Fruit fly (Drosophila melanogaster) whole organism, embryonic: ENCODE data around the gene Mon1.

Experiments
- Bdp1 ChIP-seq: fragments of 200-800 bp; sonication (Bioruptor generic); optimal IDR thresholded peaks from 3 replicates; lab custom pipeline; 2016; ENCODE audit warnings: missing biosample characterization, missing genetic modification characterization
- BtbVII ChIP-seq: fragments of 200-800 bp; sonication (Bioruptor generic); optimal IDR thresholded peaks from 3 replicates; lab custom pipeline; 2017; ENCODE audit warnings: missing biosample characterization, mild to moderate bottlenecking, missing genetic modification characterization
- CG11085 ChIP-seq: fragments of 200-800 bp; sonication (Bioruptor generic); IDR thresholded peaks from 2 replicates; pipeline ENCODE4 v1.3.6; 2022; ENCODE audit warnings: missing biosample characterization, missing genetic modification characterization
- CG11093 ChIP-seq: fragments of 200-800 bp; sonication (Bioruptor generic); IDR thresholded peaks from 3 replicates; pipeline ENCODE4 v1.3.6; 2022; ENCODE audit warnings: missing biosample characterization, missing genetic modification characterization
- CG11695 ChIP-seq: fragments of 200-800 bp; sonication (Bioruptor generic); IDR thresholded peaks from 3 replicates; pipeline ENCODE4 v1.3.6; 2022; ENCODE audit warnings: missing biosample characterization, missing genetic modification characterization
- CG13894 ChIP-seq: fragments of 200-800 bp; sonication (Bioruptor generic); optimal IDR thresholded peaks from 3 replicates; lab custom pipeline; 2018; ENCODE audit warnings: missing biosample characterization, mild to moderate bottlenecking, missing genetic modification characterization, moderate library complexity
- CG17328 ChIP-seq: fragments of 200-800 bp; sonication (Bioruptor generic); IDR thresholded peaks from 2 replicates; pipeline ENCODE4 v1.3.6; 2022; ENCODE audit warnings: missing biosample characterization, missing genetic modification characterization
- CG18764 ChIP-seq: fragments of 200-800 bp; sonication (Bioruptor generic); optimal IDR thresholded peaks from 3 replicates; lab custom pipeline; 2016; ENCODE audit warnings: missing biosample characterization, missing genetic modification characterization
- CG2712 ChIP-seq: fragments of 200-800 bp; optimal IDR thresholded peaks from 3 replicates; lab custom pipeline; 2019; ENCODE audit warnings: missing biosample characterization, mild to moderate bottlenecking, missing genetic modification characterization, moderate library complexity
- CG2889 ChIP-seq: fragments of 200-800 bp; sonication (Bioruptor generic); IDR thresholded peaks from 3 replicates; pipeline ENCODE4 v1.3.6; 2022; ENCODE audit warnings: missing biosample characterization, missing genetic modification characterization
- CG33213 ChIP-seq: fragments of 200-800 bp; sonication (Bioruptor generic); optimal IDR thresholded peaks from 3 replicates; lab custom pipeline; 2016; ENCODE audit warnings: missing biosample characterization, missing genetic modification characterization
- CG3838 ChIP-seq: fragments of 200-800 bp; sonication (Bioruptor generic); optimal IDR thresholded peaks from 3 replicates; lab custom pipeline; 2016; ENCODE audit warnings: missing biosample characterization, missing genetic modification characterization
- CG4282 ChIP-seq: fragments of 200-800 bp; sonication (Bioruptor generic); optimal IDR thresholded peaks from 2 replicates; lab custom pipeline; 2016; ENCODE audit warnings: missing biosample characterization, missing genetic modification characterization
- CG7271 ChIP-seq: fragments of 200-800 bp; sonication (Bioruptor generic); optimal IDR thresholded peaks from 2 replicates; lab custom pipeline; 2018; ENCODE audit warnings: missing biosample characterization, mild to moderate bottlenecking, missing genetic modification characterization, moderate library complexity
- CG7963 ChIP-seq: fragments of 200-800 bp; sonication (Bioruptor generic); IDR thresholded peaks from 3 replicates; pipeline ENCODE4 v1.3.6; 2022; ENCODE audit warnings: missing biosample characterization, missing genetic modification characterization; ENCODE audit not compliant: partially characterized antibody
- CG8765 ChIP-seq: fragments of 200-800 bp; sonication (Bioruptor generic); IDR thresholded peaks from 2 replicates; pipeline ENCODE4 v1.3.6; 2022; ENCODE audit warnings: missing biosample characterization, missing genetic modification characterization
- Dip3 ChIP-seq: fragments of 200-800 bp; sonication (Bioruptor generic); optimal IDR thresholded peaks from 3 replicates; lab custom pipeline; 2016; ENCODE audit warnings: missing biosample characterization, missing genetic modification characterization
- ERR ChIP-seq: fragments of 200-800 bp; sonication (Bioruptor generic); optimal IDR thresholded peaks from 2 replicates; lab custom pipeline; 2016; ENCODE audit warnings: missing biosample characterization, missing genetic modification characterization
- HLH3B ChIP-seq: fragments of 200-800 bp; sonication (Bioruptor generic); IDR thresholded peaks from 2 replicates; pipeline ENCODE4 v1.3.6; 2022; ENCODE audit warnings: missing biosample characterization, missing genetic modification characterization
- HLHmδ ChIP-seq: fragments of 200-800 bp; sonication (Bioruptor generic); optimal IDR thresholded peaks from 2 replicates; lab custom pipeline; 2018; ENCODE audit warnings: missing biosample characterization, mild to moderate bottlenecking, missing genetic modification characterization, moderate library complexity
- Hand ChIP-seq: fragments of 200-800 bp; sonication (Bioruptor generic); optimal IDR thresholded peaks from 2 replicates; lab custom pipeline; 2017; ENCODE audit warnings: mild to moderate bottlenecking, missing biosample characterization, missing genetic modification reagents, missing genetic modification characterization
- Hmr ChIP-seq: fragments of 200-800 bp; sonication (Bioruptor generic); optimal IDR thresholded peaks from 3 replicates; lab custom pipeline; 2017; ENCODE audit warnings: mild to moderate bottlenecking, missing biosample characterization, missing genetic modification reagents, missing genetic modification characterization
- Hr51 ChIP-seq, 2 experiments: fragments of 200-800 bp; sonication (Bioruptor generic); optimal IDR thresholded peaks; 2 replicates in 1 of 2; 3 replicates in 1 of 2; lab custom pipeline; 2016 to 2018; ENCODE audit warnings: missing biosample characterization in 2 of 2, missing genetic modification characterization in 2 of 2, mild to moderate bottlenecking in 1 of 2, moderate library complexity in 1 of 2
- Med ChIP-seq: fragments of 200-800 bp; sonication (Bioruptor generic); peaks from one replicate; lab custom pipeline; 2016; ENCODE audit warnings: missing biosample characterization, missing genetic modification characterization, mild to moderate bottlenecking, inconsistent platforms, moderate library complexity
- Mes4 ChIP-seq: fragments of 200-800 bp; sonication (Bioruptor generic); optimal IDR thresholded peaks from 2 replicates; lab custom pipeline; 2016; ENCODE audit warnings: missing biosample characterization, missing genetic modification characterization
- Mrtf ChIP-seq: fragments of 200-800 bp; sonication (Bioruptor generic); IDR thresholded peaks from 3 replicates; pipeline ENCODE4 v1.3.6; 2022; ENCODE audit warnings: missing biosample characterization, missing genetic modification characterization
- Oaz ChIP-seq: fragments of 200-800 bp; sonication (Bioruptor generic); IDR thresholded peaks from 2 replicates; pipeline ENCODE4 v1.3.6; 2022; ENCODE audit warnings: missing biosample characterization, missing genetic modification characterization
- Sox102F ChIP-seq: fragments of 200-800 bp; sonication (Bioruptor generic); optimal IDR thresholded peaks from 2 replicates; lab custom pipeline; 2018; ENCODE audit warnings: missing biosample characterization, mild to moderate bottlenecking, missing genetic modification characterization, moderate library complexity
- Trl ChIP-seq, 3 experiments: fragments of >200 bp in 2 of 3; fragments of 200-800 bp in 1 of 3; sonication (Bioruptor generic) in 1 of 3; optimal IDR thresholded peaks; 2 replicates in 1 of 3; 3 replicates in 2 of 3; lab custom pipeline; 2016 to 2017; ENCODE audit warnings: missing biosample characterization in 1 of 3, missing genetic modification characterization in 1 of 3
- Xrp1 ChIP-seq: fragments of 200-800 bp; sonication (Bioruptor generic); IDR thresholded peaks from 2 replicates; pipeline ENCODE4 v1.3.6; 2022; ENCODE audit warnings: missing biosample characterization, missing genetic modification characterization
- ato ChIP-seq: fragments of 200-800 bp; sonication (Bioruptor generic); IDR thresholded peaks from 2 replicates; pipeline ENCODE4 v1.3.6; 2022; ENCODE audit warnings: missing biosample characterization, missing genetic modification characterization; ENCODE audit not compliant: partially characterized antibody
- bsh ChIP-seq, 2 experiments: fragments of 200-800 bp; sonication (Bioruptor generic); optimal IDR thresholded peaks; 2 replicates each; lab custom pipeline; 2017 to 2018; ENCODE audit warnings: mild to moderate bottlenecking in 2 of 2, missing biosample characterization in 2 of 2, missing genetic modification characterization in 2 of 2, moderate library complexity in 1 of 2
- chinmo ChIP-seq: fragments of 200-800 bp; sonication (Bioruptor generic); IDR thresholded peaks from 4 replicates; pipeline ENCODE4 v1.3.6; 2022; ENCODE audit warnings: missing biosample characterization, missing genetic modification characterization; ENCODE audit not compliant: partially characterized antibody
- chn ChIP-seq: fragments of 200-800 bp; sonication (Bioruptor generic); optimal IDR thresholded peaks from 2 replicates; lab custom pipeline; 2016; ENCODE audit warnings: missing biosample characterization, missing genetic modification characterization
- crc ChIP-seq: fragments of 200-800 bp; sonication (Bioruptor generic); optimal IDR thresholded peaks from 2 replicates; lab custom pipeline; 2016; ENCODE audit warnings: missing biosample characterization, missing genetic modification characterization
- fru ChIP-seq: fragments of >200 bp; optimal IDR thresholded peaks from 2 replicates; lab custom pipeline; 2017
- gcm ChIP-seq: fragments of 200-800 bp; sonication (Bioruptor generic); optimal IDR thresholded peaks from 2 replicates; lab custom pipeline; 2019; ENCODE audit warnings: missing biosample characterization, mild to moderate bottlenecking, missing genetic modification characterization, moderate library complexity
- gsb-n ChIP-seq: fragments of 200-800 bp; sonication (Bioruptor generic); optimal IDR thresholded peaks from 3 replicates; lab custom pipeline; 2018; ENCODE audit warnings: missing biosample characterization, mild to moderate bottlenecking, missing genetic modification characterization
- nau ChIP-seq: fragments of 200-800 bp; sonication (Bioruptor generic); optimal IDR thresholded peaks from 3 replicates; lab custom pipeline; 2017; ENCODE audit warnings: missing biosample characterization, mild to moderate bottlenecking, missing genetic modification characterization, missing genetic modification reagents
- nerfin-1 ChIP-seq: fragments of 200-800 bp; sonication (Bioruptor generic); optimal IDR thresholded peaks from 3 replicates; lab custom pipeline; 2019; ENCODE audit warnings: missing biosample characterization, mild to moderate bottlenecking, missing genetic modification characterization, moderate library complexity
- nerfin-2 ChIP-seq: fragments of 200-800 bp; sonication (Bioruptor generic); IDR thresholded peaks from 2 replicates; pipeline ENCODE4 v1.3.6; 2022; ENCODE audit warnings: missing biosample characterization, missing genetic modification characterization; ENCODE audit not compliant: partially characterized antibody
- prd ChIP-seq, 3 experiments: fragments of >200 bp in 2 of 3; fragments of 200-800 bp in 1 of 3; sonication (Bioruptor generic) in 1 of 3; optimal IDR thresholded peaks in 2 of 3; IDR thresholded peaks in 1 of 3; 2 replicates in 2 of 3; 3 replicates in 1 of 3; pipeline versions ENCODE4 v1.3.6 to Lab custom; 2017 to 2022; ENCODE audit warnings: missing biosample characterization in 1 of 3, missing genetic modification characterization in 1 of 3
- seq ChIP-seq: fragments of 200-800 bp; sonication (Bioruptor generic); IDR thresholded peaks from 2 replicates; pipeline ENCODE4 v1.3.6; 2022; ENCODE audit warnings: missing biosample characterization, missing genetic modification characterization
- sisA ChIP-seq: fragments of 200-800 bp; sonication (Bioruptor generic); IDR thresholded peaks from 2 replicates; pipeline ENCODE4 v1.3.6; 2022; ENCODE audit warnings: missing biosample characterization, missing genetic modification characterization
- so ChIP-seq: fragments of 200-800 bp; sonication (Bioruptor generic); IDR thresholded peaks from 3 replicates; pipeline ENCODE4 v1.3.6; 2022; ENCODE audit warnings: missing biosample characterization, missing genetic modification characterization
- tll ChIP-seq, 2 experiments: fragments of 200-800 bp in 1 of 2; fragments of >200 bp in 1 of 2; sonication (Bioruptor generic) in 1 of 2; optimal IDR thresholded peaks; 2 replicates each; lab custom pipeline; 2017 to 2019; ENCODE audit warnings: missing biosample characterization in 2 of 2, missing genetic modification characterization in 2 of 2, mild to moderate bottlenecking in 1 of 2, moderate library complexity in 1 of 2
- twi ChIP-seq: fragments of 200-800 bp; optimal IDR thresholded peaks from 2 replicates; lab custom pipeline; 2019; ENCODE audit warnings: missing biosample characterization, mild to moderate bottlenecking, missing genetic modification characterization, moderate library complexity
- zfh1 ChIP-seq: fragments of 200-800 bp; sonication (Bioruptor generic); IDR thresholded peaks from 3 replicates; pipeline ENCODE4 v1.3.6; 2022; ENCODE audit warnings: missing biosample characterization, missing genetic modification characterization

The Mon1 gene

dm6 chr2L:4891914-4892469 is 41.6 kb downstream of the Mon1 start, which contains the start of gene CG3036 (continued):
- peak; percentile 66 for TF ChIP-seq CG13894 (tag; lab: Kevin White, UChicago)
- peak; percentile 35 for TF ChIP-seq Hmr
- TF ChIP-seq CG7271 (tag; lab: Kevin White, UChicago) = peak; percentile 49
- TF ChIP-seq zfh1 (GFP tag; lab: Robert Waterston, UW) = peak; percentile 50; the same call in 1 of the 3 replicates
- TF ChIP-seq Mes4 (GFP tag; lab: Kevin White, UChicago) = peak; percentile 37
- no peak for TF ChIP-seq Oaz (GFP tag; lab: Robert Waterston, UW)
- TF ChIP-seq prd (optimal IDR thresholded peaks at IDR 0.05; lab: Kevin White, UChicago) = no peak
- TF ChIP-seq prd (GFP tag; IDR thresholded peaks at IDR 0.05; lab: Robert Waterston, UW) = 0 out of 3 replicates have a peak, but pooled peaks have one; percentile 22
- TF ChIP-seq Dip3 (GFP tag; lab: Kevin White, UChicago) = no peak
- no peak for TF ChIP-seq Sox102F
- TF ChIP-seq CG2889 (GFP tag; lab: Robert Waterston, UW) = no peak
- TF ChIP-seq chinmo = peak; percentile 98
- no peak for TF ChIP-seq crc (GFP tag; lab: Kevin White, UChicago)
- peak; percentile 81 for TF ChIP-seq nau (GFP tag; lab: Kevin White, UChicago)
- peak; percentile 49; the same call in 1 of the 2 replicates for TF ChIP-seq CG8765 (GFP tag; lab: Robert Waterston, UW)
- TF ChIP-seq nerfin-1 (tag; lab: Kevin White, UChicago) = peak; percentile 37
- TF ChIP-seq CG11093 (GFP tag; lab: Robert Waterston, UW) = no peak
- TF ChIP-seq bsh (GFP tag; optimal IDR thresholded peaks at IDR 0.05; lab: Kevin White, UChicago) = peak; percentile 23 to 37
- peak; percentile 54; the same call in 1 of the 3 replicates for TF ChIP-seq so (GFP tag; lab: Robert Waterston, UW)
- TF ChIP-seq ERR (GFP tag; lab: Kevin White, UChicago) = peak; percentile 49
- TF ChIP-seq BtbVII (GFP tag; lab: Kevin White, UChicago) = peak; percentile 67
- peak; percentile 10; the same call in 1 of the 2 replicates for TF ChIP-seq seq
- no peak for TF ChIP-seq fru (lab: Kevin White, UChicago)
- TF ChIP-seq Hr51 (GFP tag; optimal IDR thresholded peaks at IDR 0.05; lab: Kevin White, UChicago) = peak in 1 of 2 experiments; percentile 27
- TF ChIP-seq gsb-n (tag; lab: Kevin White, UChicago) = peak; percentile 39
- TF ChIP-seq CG11085 (GFP tag; lab: Robert Waterston, UW) = no peak
- TF ChIP-seq nerfin-2 (GFP tag; lab: Robert Waterston, UW) = peak; percentile 21; the same call in 1 of the 2 replicates
- peak; percentile 44; the same call in 1 of the 2 replicates for TF ChIP-seq Xrp1
- peak; percentile 32; the same call in 1 of the 2 replicates for TF ChIP-seq HLH3B
- peak; percentile 90 for TF ChIP-seq Med
- TF ChIP-seq CG7963 (GFP tag; lab: Robert Waterston, UW) = peak; percentile 37; the same call in 2 of the 3 replicates
- no peak for TF ChIP-seq CG18764 (GFP tag; lab: Kevin White, UChicago)
- TF ChIP-seq Mrtf (GFP tag; lab: Robert Waterston, UW) = no peak
- peak; percentile 14 for TF ChIP-seq CG4282
- peak; percentile 43 for TF ChIP-seq twi
- TF ChIP-seq CG33213 (GFP tag; lab: Kevin White, UChicago) = peak; percentile 36
- TF ChIP-seq tll (GFP tag; optimal IDR thresholded peaks at IDR 0.05; lab: Kevin White, UChicago) = no peak
- TF ChIP-seq CG17328 = peak; percentile 63
- TF ChIP-seq CG2712 = peak; percentile 58
- TF ChIP-seq Trl (optimal IDR thresholded peaks at IDR 0.05; lab: Kevin White, UChicago) = peak in 1 of 2 experiments; percentile 27
- peak; percentile 25 for TF ChIP-seq Trl (GFP tag; optimal IDR thresholded peaks at IDR 0.05; lab: Kevin White, UChicago)
- no peak for TF ChIP-seq Bdp1
- TF ChIP-seq CG3838 (GFP tag; lab: Kevin White, UChicago) = peak; percentile 23
- TF ChIP-seq Hand (GFP tag; lab: Kevin White, UChicago) = no peak
- TF ChIP-seq sisA (GFP tag; lab: Robert Waterston, UW) = no peak
- peak; percentile 58 for TF ChIP-seq HLHmδ (GFP tag; lab: Kevin White, UChicago)
- TF ChIP-seq gcm (GFP tag; lab: Kevin White, UChicago) = peak; percentile 38
- peak; percentile 27 for TF ChIP-seq chn (GFP tag; lab: Kevin White, UChicago)
- 0 out of 2 replicates have a peak, but pooled peaks have one; percentile 52 for TF ChIP-seq ato (GFP tag; lab: Robert Waterston, UW)
- 0 out of 3 replicates have a peak, but pooled peaks have one; percentile 9 for TF ChIP-seq CG11695 (GFP tag; lab: Robert Waterston, UW)
